Fruit fly (Drosophila melanogaster): ENCODE measurements around the gene CG32812.

Gene CG32812

DNA sequence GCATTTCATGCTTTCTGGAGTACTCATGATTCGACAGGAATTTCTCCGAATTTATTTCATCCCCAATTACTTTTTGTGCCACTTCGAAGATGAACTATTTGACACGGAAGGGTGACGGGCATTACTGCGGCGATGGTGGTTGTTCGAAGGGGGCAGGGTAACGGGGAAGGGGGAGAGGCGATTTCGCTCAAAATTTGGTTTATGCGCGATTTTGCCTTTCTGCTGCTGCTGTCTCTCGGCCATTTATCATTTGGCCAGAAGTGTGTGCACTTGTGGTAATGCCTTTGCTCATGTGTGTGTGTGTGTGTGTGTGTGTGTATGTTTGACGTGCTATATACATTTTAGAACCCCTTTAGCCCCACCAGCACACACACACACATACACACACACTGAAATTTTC is 34.1 kb upstream of the CG32812 start:
- TF ChIP-seq CG3919 (GFP tag; optimal IDR thresholded peaks at IDR 0.05) (no peak), acj6 (GFP tag; optimal IDR thresholded peaks at IDR 0.05) (no peak), CG3032 (tag; optimal IDR thresholded peaks at IDR 0.05) (no peak)

DNA sequence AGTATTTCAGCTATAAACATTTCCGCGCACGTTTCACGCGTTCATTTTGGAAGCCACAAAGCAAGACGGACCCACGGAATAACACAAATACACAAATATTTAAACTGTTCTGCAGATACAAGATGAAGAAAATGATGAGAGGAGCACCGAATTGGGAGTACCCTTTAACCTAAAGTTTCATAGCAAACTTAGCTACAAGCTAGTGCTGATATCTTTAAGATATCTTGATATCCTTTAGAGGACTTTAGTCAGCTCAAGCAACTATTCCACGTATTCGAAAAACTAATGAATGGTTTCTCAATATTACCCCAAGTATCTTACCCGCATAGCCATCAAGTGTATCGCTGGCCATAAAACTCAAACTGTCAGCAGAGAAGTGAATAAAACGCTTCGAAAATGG is 31.0 kb upstream of the CG32812 start:
- TF ChIP-seq pdm3 (GFP tag; optimal IDR thresholded peaks at IDR 0.05) = no peak
- peak; percentile 7 for TF ChIP-seq Met (GFP tag; optimal IDR thresholded peaks at IDR 0.05)
- peak; percentile 47 for TF ChIP-seq Eip78C (GFP tag)
- peak; percentile 57 for TF ChIP-seq svp (GFP tag)
- no peak for TF ChIP-seq Hr4 (GFP tag; optimal IDR thresholded peaks at IDR 0.05)
- no peak for TF ChIP-seq CG11294 (GFP tag; IDR thresholded peaks at IDR 0.05)

DNA sequence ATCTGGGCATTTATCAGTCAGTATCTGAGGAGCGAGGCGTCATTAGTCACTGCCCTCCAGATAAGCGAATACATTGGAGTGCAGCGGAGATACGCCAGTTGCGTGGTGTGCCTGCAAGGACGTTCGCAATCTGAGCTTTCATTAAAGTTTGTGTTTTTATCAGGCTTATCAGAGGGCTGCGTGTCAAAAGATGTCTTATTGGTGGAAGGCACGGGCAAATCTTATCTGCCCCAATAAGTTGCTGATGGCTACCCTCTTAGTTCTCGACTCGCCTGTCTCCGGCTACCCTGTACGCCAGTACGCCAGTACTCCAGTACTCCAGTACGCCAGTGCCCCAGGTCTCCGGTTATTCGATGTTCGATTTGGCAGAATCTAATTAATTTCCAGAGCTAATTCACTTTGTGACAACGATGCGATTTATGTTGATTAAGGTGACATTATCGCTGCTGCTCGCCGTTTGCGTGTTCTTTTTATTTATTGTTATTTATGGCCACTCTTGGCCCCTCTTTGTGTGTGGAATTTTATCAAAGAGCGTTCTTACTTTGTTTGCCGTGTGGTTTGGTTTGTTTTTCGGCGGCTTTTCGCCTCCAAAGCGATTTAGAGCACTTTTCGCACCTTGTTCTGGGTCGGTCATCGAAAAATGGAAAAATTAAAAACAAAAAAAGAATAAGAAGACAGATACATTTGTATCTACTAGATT is 30.2 kb upstream of the CG32812 start:
- no peak for TF ChIP-seq pdm3 (GFP tag; optimal IDR thresholded peaks at IDR 0.05)
- TF ChIP-seq svp (GFP tag) = peak; percentile 41
- peak; percentile 34 for TF ChIP-seq vri (GFP tag; optimal IDR thresholded peaks at IDR 0.05)
- TF ChIP-seq CG16779 (tag; optimal IDR thresholded peaks at IDR 0.05) = no peak
- no peak for TF ChIP-seq CG6808 (GFP tag; optimal IDR thresholded peaks at IDR 0.05)
- peak; percentile 19 for TF ChIP-seq Eip93F (GFP tag; optimal IDR thresholded peaks at IDR 0.05)
- TF ChIP-seq CG8119 (GFP tag; IDR thresholded peaks at IDR 0.05) = no peak
- no peak for TF ChIP-seq CG10669 (GFP tag; optimal IDR thresholded peaks at IDR 0.05)

DNA sequence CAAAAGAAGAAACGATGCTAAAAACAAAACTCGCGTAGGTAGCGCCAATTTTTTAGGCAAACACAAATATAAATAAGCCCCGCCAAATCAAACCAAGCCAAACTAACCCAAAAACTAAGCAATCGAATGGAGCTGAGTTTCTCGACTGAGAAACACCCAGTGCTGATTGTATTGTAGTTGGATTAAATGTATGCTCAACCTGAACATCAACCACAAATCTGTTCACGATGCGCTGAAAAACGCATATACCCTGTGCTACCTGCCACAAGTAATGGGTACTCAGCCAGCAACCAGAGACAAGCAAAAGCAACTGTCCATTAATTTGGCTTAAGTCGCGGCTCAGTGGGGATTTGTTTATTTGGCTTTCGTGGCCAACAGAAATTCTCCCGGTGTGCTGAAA is 26.8 kb upstream of the CG32812 start:
- TF ChIP-seq Eip78C (GFP tag) = peak; percentile 49
- no peak for TF ChIP-seq fd85E (GFP tag; optimal IDR thresholded peaks at IDR 0.05)
- no peak for TF ChIP-seq achi (GFP tag; optimal IDR thresholded peaks at IDR 0.05)
- no peak for TF ChIP-seq Met (GFP tag; optimal IDR thresholded peaks at IDR 0.05)
- TF ChIP-seq Smox (GFP tag; optimal IDR thresholded peaks at IDR 0.05) = no peak
- peak; percentile 42 for TF ChIP-seq Hr4 (GFP tag; optimal IDR thresholded peaks at IDR 0.05)
- no peak for TF ChIP-seq CG8632 (GFP tag; optimal IDR thresholded peaks at IDR 0.05)
- TF ChIP-seq Sox14 (GFP tag; optimal IDR thresholded peaks at IDR 0.05) = no peak
- peak; percentile 28 for TF ChIP-seq OdsH (GFP tag; optimal IDR thresholded peaks at IDR 0.05)
- no peak for TF ChIP-seq CG6163 (GFP tag; IDR thresholded peaks at IDR 0.05)
- no peak for TF ChIP-seq vri (GFP tag; optimal IDR thresholded peaks at IDR 0.05)
- no peak for TF ChIP-seq net (GFP tag; optimal IDR thresholded peaks at IDR 0.05)
- TF ChIP-seq Gug (GFP tag; IDR thresholded peaks at IDR 0.05) = no peak
- peak; percentile 31; the same call in 1 of the 2 replicates for TF ChIP-seq CG15336 (GFP tag; IDR thresholded peaks at IDR 0.05)
- TF ChIP-seq CG32006 (GFP tag; optimal IDR thresholded peaks at IDR 0.05) = peak; percentile 24
- TF ChIP-seq CG6808 (GFP tag; optimal IDR thresholded peaks at IDR 0.05) = no peak
- TF ChIP-seq Sox102F (GFP tag; optimal IDR thresholded peaks at IDR 0.05) = no peak
- TF ChIP-seq eg (GFP tag; IDR thresholded peaks at IDR 0.05) = 0 out of 3 replicates have a peak, but pooled peaks have one; percentile 15
- no peak for TF ChIP-seq salr (GFP tag; optimal IDR thresholded peaks at IDR 0.05)
- TF ChIP-seq CG11762 (GFP tag; optimal IDR thresholded peaks at IDR 0.05; ENCODE audit: insufficient read depth) = no peak
- no peak for TF ChIP-seq CG3919 (GFP tag; optimal IDR thresholded peaks at IDR 0.05)
- TF ChIP-seq Ets96B (tag; optimal IDR thresholded peaks at IDR 0.05) = no peak
- no peak for TF ChIP-seq dsx (GFP tag; optimal IDR thresholded peaks at IDR 0.05; ENCODE audit: poor library complexity, severe bottlenecking)
- no peak for TF ChIP-seq CG3032 (tag; optimal IDR thresholded peaks at IDR 0.05)
- no peak for TF ChIP-seq CG9139 (GFP tag; optimal IDR thresholded peaks at IDR 0.05)
- no peak for TF ChIP-seq ss (GFP tag; optimal IDR thresholded peaks at IDR 0.05)
- no peak for TF ChIP-seq Sox15 (GFP tag; optimal IDR thresholded peaks at IDR 0.05)
- TF ChIP-seq Lpt (GFP tag; optimal IDR thresholded peaks at IDR 0.05) = no peak
- TF ChIP-seq CG16779 (tag; optimal IDR thresholded peaks at IDR 0.05) = no peak
- TF ChIP-seq Hr39 (GFP tag; optimal IDR thresholded peaks at IDR 0.05) = peak; percentile 5
- TF ChIP-seq cyc (GFP tag; optimal IDR thresholded peaks at IDR 0.05) = no peak
- TF ChIP-seq Hr38 (GFP tag; optimal IDR thresholded peaks at IDR 0.05) = no peak
- TF ChIP-seq CG8319 (GFP tag; optimal IDR thresholded peaks at IDR 0.05) = no peak
- TF ChIP-seq CG10669 (GFP tag; optimal IDR thresholded peaks at IDR 0.05) = no peak
- peak; percentile 30 for TF ChIP-seq fkh (GFP tag; optimal IDR thresholded peaks at IDR 0.05)
- TF ChIP-seq Ets21C (GFP tag; optimal IDR thresholded peaks at IDR 0.05) = no peak
- no peak for TF ChIP-seq svp (GFP tag)
- no peak for TF ChIP-seq dac (GFP tag; optimal IDR thresholded peaks at IDR 0.05)
- peak; percentile 8 for TF ChIP-seq acj6 (GFP tag; optimal IDR thresholded peaks at IDR 0.05)
- no peak for TF ChIP-seq CG4318 (GFP tag; optimal IDR thresholded peaks at IDR 0.05)

Data from whole organism, prepupa.